Fruit fly (Drosophila melanogaster): ENCODE measurements around the gene CG2126.

Gene CG2126

DNA sequence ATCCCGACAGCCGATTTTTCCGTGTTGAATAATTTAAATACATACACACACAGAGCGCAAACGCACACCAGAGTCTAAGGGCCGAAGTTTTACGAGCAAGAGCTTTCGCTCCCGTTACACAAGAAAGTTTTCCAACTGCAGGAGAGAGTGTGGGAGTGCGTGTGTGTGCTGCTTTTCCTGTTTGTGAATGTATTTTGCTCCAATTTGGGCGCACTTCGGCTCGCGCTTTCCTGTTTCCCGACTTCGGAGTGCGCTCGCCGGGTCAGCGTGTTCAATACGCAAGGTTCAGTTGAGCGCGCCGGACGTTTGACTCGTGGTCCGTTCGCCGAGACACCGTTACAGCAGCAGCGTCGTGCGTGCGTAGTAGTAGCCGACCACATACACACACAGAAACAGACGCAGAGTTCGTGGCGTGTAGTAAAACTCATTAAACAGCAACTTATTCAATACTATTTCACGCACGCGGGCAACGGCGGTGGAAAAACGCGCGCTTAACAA lies 49.2 kb upstream of the CG2126 start:
- TF ChIP-seq cg (GFP tag; optimal IDR thresholded peaks at IDR 0.05) (peak; percentile 13), CG34422 (GFP tag; IDR thresholded peaks at IDR 0.05) (peak; percentile 24; the same call in 1 of the 3 replicates), CG16779 (GFP tag; IDR thresholded peaks at IDR 0.05) (0 out of 2 replicates have a peak, but pooled peaks have one; percentile 58), crp (GFP tag; optimal IDR thresholded peaks at IDR 0.05) (no peak), CG32772 (GFP tag; IDR thresholded peaks at IDR 0.05) (0 out of 2 replicates have a peak, but pooled peaks have one; percentile 4), Deaf1 (tag; optimal IDR thresholded peaks at IDR 0.05) (peak; percentile 95), Fer1 (GFP tag; optimal IDR thresholded peaks at IDR 0.05) (no peak), CG18619 (GFP tag; optimal IDR thresholded peaks at IDR 0.05) (no peak), scrt (GFP tag; optimal IDR thresholded peaks at IDR 0.05) (peak; percentile 22), dpn (GFP tag; optimal IDR thresholded peaks at IDR 0.05) (no peak), bsh (GFP tag; optimal IDR thresholded peaks at IDR 0.05) (no peak), CG10543 (GFP tag; optimal IDR thresholded peaks at IDR 0.05) (peak; percentile 10), CG17568 (GFP tag; optimal IDR thresholded peaks at IDR 0.05) (no peak), Hey (tag; optimal IDR thresholded peaks at IDR 0.05) (no peak), Trl (optimal IDR thresholded peaks at IDR 0.05) (peak in 1 of 2 experiments; percentile 18), Trl (GFP tag; optimal IDR thresholded peaks at IDR 0.05) (no peak), Blimp-1 (GFP tag; optimal IDR thresholded peaks at IDR 0.05) (no peak), CG13775 (GFP tag; optimal IDR thresholded peaks at IDR 0.05) (no peak), CG10366 (GFP tag; IDR thresholded peaks at IDR 0.05) (no peak), ewg (GFP tag; optimal IDR thresholded peaks at IDR 0.05) (peak; percentile 74), chinmo (GFP tag; IDR thresholded peaks at IDR 0.05; ENCODE audit: partially characterized antibody) (0 out of 4 replicates have a peak, but pooled peaks have one; percentile 57), chif (GFP tag; optimal IDR thresholded peaks at IDR 0.05) (no peak)

DNA sequence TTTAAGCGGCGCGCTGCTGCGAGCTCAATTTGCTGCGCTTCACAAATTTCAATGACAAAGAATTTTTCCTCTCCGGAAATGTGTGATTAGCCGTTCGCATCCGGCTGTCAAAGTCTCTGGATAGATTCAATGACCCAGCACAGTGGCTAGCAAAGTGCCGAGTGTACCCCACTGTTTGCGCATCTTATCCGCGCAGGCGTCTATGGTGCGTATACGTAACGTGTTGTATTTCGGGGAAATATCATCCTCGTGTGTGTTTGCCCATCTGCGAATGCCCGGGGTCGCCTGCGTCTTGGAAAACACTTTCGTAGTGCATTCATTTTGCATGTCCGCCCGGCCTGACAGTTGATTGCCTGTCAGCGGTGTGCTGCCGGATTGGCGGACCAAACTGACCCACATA lies 47.7 kb upstream of the CG2126 start:
- TF ChIP-seq ewg (GFP tag; optimal IDR thresholded peaks at IDR 0.05): peak; percentile 58
- peak; percentile 16 for TF ChIP-seq Ets97D (GFP tag; optimal IDR thresholded peaks at IDR 0.05)
- peak; percentile 0 for TF ChIP-seq CG13296 (GFP tag; optimal IDR thresholded peaks at IDR 0.05)
- TF ChIP-seq CG18599 (GFP tag; optimal IDR thresholded peaks at IDR 0.05): peak; percentile 9
- TF ChIP-seq Lpt (GFP tag; optimal IDR thresholded peaks at IDR 0.05): no peak
- peak; percentile 10 for TF ChIP-seq abd-A (tag; optimal IDR thresholded peaks at IDR 0.05)
- TF ChIP-seq CG14710 (tag; optimal IDR thresholded peaks at IDR 0.05): no peak
- TF ChIP-seq Elba2 (GFP tag; optimal IDR thresholded peaks at IDR 0.05): no peak
- peak; percentile 63 for TF ChIP-seq Deaf1 (tag; optimal IDR thresholded peaks at IDR 0.05)
- TF ChIP-seq Dip2 (GFP tag; IDR thresholded peaks at IDR 0.05): no peak
- TF ChIP-seq CG6791 (GFP tag; IDR thresholded peaks at IDR 0.05; ENCODE audit: partially characterized antibody): no peak
- no peak for TF ChIP-seq CG15696 (tag; optimal IDR thresholded peaks at IDR 0.05)
- 0 out of 4 replicates have a peak, but pooled peaks have one; percentile 16 for TF ChIP-seq chinmo (GFP tag; IDR thresholded peaks at IDR 0.05; ENCODE audit: partially characterized antibody)
- peak; percentile 44; the same call in 1 of the 2 replicates for TF ChIP-seq CG7372 (GFP tag; IDR thresholded peaks at IDR 0.05)
- 0 out of 3 replicates have a peak, but pooled peaks have one; percentile 10 for TF ChIP-seq zen2 (GFP tag; IDR thresholded peaks at IDR 0.05; ENCODE audit: partially characterized antibody)
- no peak for TF ChIP-seq HmgZ (tag; optimal IDR thresholded peaks at IDR 0.05)
- TF ChIP-seq lab (GFP tag; optimal IDR thresholded peaks at IDR 0.05): peak; percentile 16
- no peak for TF ChIP-seq E2f2 (GFP tag; IDR thresholded peaks at IDR 0.05)
- no peak for TF ChIP-seq CG6254 (GFP tag; optimal IDR thresholded peaks at IDR 0.05)

All from whole organism, embryonic.